Fruit fly (Drosophila melanogaster) whole organism, prepupa: ENCODE results near the gene TP53INP.
A peak's percentile ranks its signal among the peaks of the same experiment; 100 is the strongest.

Source experiments
- Blimp-1 ChIP-seq: fragments of 200-800 bp; sonication (Bioruptor generic); optimal IDR thresholded peaks from 3 replicates; lab custom pipeline; 2017; ENCODE audit warnings: missing biosample characterization, missing genetic modification characterization, mild to moderate bottlenecking, moderate library complexity, missing genetic modification reagents
- CG10669 ChIP-seq: fragments of 200-800 bp; sonication (Bioruptor generic); optimal IDR thresholded peaks from 3 replicates; lab custom pipeline; 2018; ENCODE audit warnings: missing biosample characterization, mild to moderate bottlenecking, missing genetic modification characterization, moderate library complexity
- CG11294 ChIP-seq: fragments of 200-800 bp; sonication (Bioruptor generic); IDR thresholded peaks from 2 replicates; pipeline ENCODE4 v1.3.6; 2022; ENCODE audit warnings: missing biosample characterization, missing genetic modification characterization
- CG11762 ChIP-seq: fragments of 200-800 bp; sonication (Bioruptor generic); optimal IDR thresholded peaks from 3 replicates; lab custom pipeline; 2016; ENCODE audit warnings: missing biosample characterization, missing genetic modification characterization; ENCODE audit not compliant: insufficient read depth
- CG11902 ChIP-seq: fragments of 200-800 bp; sonication (Bioruptor generic); optimal IDR thresholded peaks from 3 replicates; lab custom pipeline; 2016; ENCODE audit warnings: missing biosample characterization, missing genetic modification characterization
- CG15336 ChIP-seq: fragments of 200-800 bp; sonication (Bioruptor generic); IDR thresholded peaks from 2 replicates; pipeline ENCODE4 v1.3.6; 2022; ENCODE audit warnings: missing biosample characterization, missing genetic modification characterization
- CG1621 ChIP-seq: fragments of 200-800 bp; sonication (Bioruptor generic); optimal IDR thresholded peaks from 3 replicates; lab custom pipeline; 2018; ENCODE audit warnings: missing biosample characterization, mild to moderate bottlenecking, missing genetic modification characterization
- CG16779 ChIP-seq: fragments of 200-800 bp; sonication (Bioruptor generic); optimal IDR thresholded peaks from 3 replicates; lab custom pipeline; 2017; ENCODE audit warnings: missing biosample characterization, mild to moderate bottlenecking, missing genetic modification characterization
- CG3032 ChIP-seq: fragments of 200-800 bp; optimal IDR thresholded peaks from 2 replicates; lab custom pipeline; 2019; ENCODE audit warnings: missing biosample characterization, mild to moderate bottlenecking, missing genetic modification characterization, moderate library complexity
- CG31627 ChIP-seq: fragments of 200-800 bp; sonication (Bioruptor generic); optimal IDR thresholded peaks from 3 replicates; lab custom pipeline; 2016; ENCODE audit warnings: missing biosample characterization, missing genetic modification characterization
- CG32006 ChIP-seq: fragments of 200-800 bp; sonication (Bioruptor generic); optimal IDR thresholded peaks from 3 replicates; lab custom pipeline; 2017; ENCODE audit warnings: missing biosample characterization, mild to moderate bottlenecking, missing genetic modification characterization
- CG4318 ChIP-seq: fragments of 200-800 bp; sonication (Bioruptor generic); optimal IDR thresholded peaks from 3 replicates; lab custom pipeline; 2017; ENCODE audit warnings: missing biosample characterization, mild to moderate bottlenecking, missing genetic modification characterization
- CG6163 ChIP-seq: fragments of 200-800 bp; sonication (Bioruptor generic); IDR thresholded peaks from 3 replicates; pipeline ENCODE4 v1.3.6; 2022; ENCODE audit warnings: missing biosample characterization, missing genetic modification characterization
- CG6276 ChIP-seq: fragments of 200-800 bp; sonication (Bioruptor generic); optimal IDR thresholded peaks from 2 replicates; lab custom pipeline; 2017; ENCODE audit warnings: missing biosample characterization, mild to moderate bottlenecking, missing genetic modification characterization
- CG6792 ChIP-seq: fragments of 200-800 bp; sonication (Bioruptor generic); optimal IDR thresholded peaks from 3 replicates; lab custom pipeline; 2016; ENCODE audit warnings: missing biosample characterization, missing genetic modification characterization
- CG6808 ChIP-seq: fragments of 200-800 bp; sonication (Bioruptor generic); optimal IDR thresholded peaks from 3 replicates; lab custom pipeline; 2017; ENCODE audit warnings: missing biosample characterization, missing genetic modification characterization, mild to moderate bottlenecking, moderate library complexity, missing genetic modification reagents
- CG6854 ChIP-seq: fragments of 200-800 bp; sonication (Bioruptor generic); optimal IDR thresholded peaks from 2 replicates; lab custom pipeline; 2017; ENCODE audit warnings: missing biosample characterization, mild to moderate bottlenecking, missing genetic modification characterization
- CG7368 ChIP-seq: fragments of 200-800 bp; sonication (Bioruptor generic); optimal IDR thresholded peaks from 3 replicates; lab custom pipeline; 2016; ENCODE audit warnings: missing biosample characterization, missing genetic modification characterization
- CG8119 ChIP-seq: fragments of 200-800 bp; sonication (Bioruptor generic); IDR thresholded peaks from 3 replicates; pipeline ENCODE4 v1.3.6; 2022; ENCODE audit warnings: missing biosample characterization, missing genetic modification characterization
- CG8632 ChIP-seq: fragments of 200-800 bp; sonication (Bioruptor generic); optimal IDR thresholded peaks from 3 replicates; lab custom pipeline; 2016; ENCODE audit warnings: missing biosample characterization, missing genetic modification characterization
- CG9139 ChIP-seq: fragments of 200-800 bp; sonication (Bioruptor generic); optimal IDR thresholded peaks from 3 replicates; lab custom pipeline; 2017; ENCODE audit warnings: missing biosample characterization, mild to moderate bottlenecking, missing genetic modification characterization
- Eip78C ChIP-seq: fragments of 200-800 bp; sonication (Bioruptor generic); peaks from one replicate; lab custom pipeline; 2016; ENCODE audit warnings: missing biosample characterization, missing genetic modification characterization
- Eip93F ChIP-seq: fragments of 200-800 bp; sonication (Bioruptor generic); optimal IDR thresholded peaks from 2 replicates; lab custom pipeline; 2016; ENCODE audit warnings: missing biosample characterization, mild to moderate bottlenecking, missing genetic modification characterization
- Ets21C ChIP-seq: fragments of 200-800 bp; sonication (Bioruptor generic); optimal IDR thresholded peaks from 3 replicates; lab custom pipeline; 2016; ENCODE audit warnings: missing biosample characterization, missing genetic modification characterization
- Ets96B ChIP-seq: fragments of 200-800 bp; optimal IDR thresholded peaks from 2 replicates; lab custom pipeline; 2019; ENCODE audit warnings: missing biosample characterization, mild to moderate bottlenecking, missing genetic modification characterization, moderate library complexity
- Gug ChIP-seq: fragments of 200-800 bp; sonication (Bioruptor generic); IDR thresholded peaks from 2 replicates; pipeline ENCODE4 v1.3.6; 2022; ENCODE audit warnings: missing biosample characterization, missing genetic modification characterization
- Hr38 ChIP-seq: sonication (Bioruptor generic); optimal IDR thresholded peaks from 2 replicates; lab custom pipeline; 2016; ENCODE audit warnings: missing biosample characterization, missing genetic modification characterization
- Hr39 ChIP-seq: fragments of 200-800 bp; sonication (Bioruptor generic); optimal IDR thresholded peaks from 2 replicates; lab custom pipeline; 2016; ENCODE audit warnings: missing biosample characterization, missing genetic modification characterization
- Hr4 ChIP-seq: fragments of 200-800 bp; sonication (Bioruptor generic); optimal IDR thresholded peaks from 3 replicates; lab custom pipeline; 2016; ENCODE audit warnings: missing biosample characterization, missing genetic modification characterization
- Lpt ChIP-seq: fragments of 200-800 bp; sonication (Bioruptor generic); optimal IDR thresholded peaks from 3 replicates; lab custom pipeline; 2016; ENCODE audit warnings: missing biosample characterization, missing genetic modification characterization
- Met ChIP-seq: fragments of 200-800 bp; sonication (Bioruptor generic); optimal IDR thresholded peaks from 3 replicates; lab custom pipeline; 2016; ENCODE audit warnings: missing biosample characterization, missing genetic modification characterization
- OdsH ChIP-seq: fragments of 200-800 bp; sonication (Bioruptor generic); optimal IDR thresholded peaks from 3 replicates; lab custom pipeline; 2016; ENCODE audit warnings: missing biosample characterization, missing genetic modification characterization
- Sox102F ChIP-seq: fragments of 200-800 bp; sonication (Bioruptor generic); optimal IDR thresholded peaks from 2 replicates; lab custom pipeline; 2016; ENCODE audit warnings: missing biosample characterization, mild to moderate bottlenecking, missing genetic modification characterization
- Sox14 ChIP-seq: fragments of 200-800 bp; sonication (Bioruptor generic); optimal IDR thresholded peaks from 3 replicates; lab custom pipeline; 2016; ENCODE audit warnings: missing biosample characterization, missing genetic modification characterization
- Sox15 ChIP-seq: fragments of 200-800 bp; sonication (Bioruptor generic); optimal IDR thresholded peaks from 3 replicates; lab custom pipeline; 2016; ENCODE audit warnings: missing biosample characterization, missing genetic modification characterization
- achi ChIP-seq: fragments of 200-800 bp; sonication (Bioruptor generic); optimal IDR thresholded peaks from 3 replicates; lab custom pipeline; 2016; ENCODE audit warnings: missing biosample characterization, missing genetic modification characterization
- acj6 ChIP-seq: fragments of 200-800 bp; sonication (Bioruptor generic); optimal IDR thresholded peaks from 3 replicates; lab custom pipeline; 2016; ENCODE audit warnings: missing biosample characterization, missing genetic modification characterization
- cyc ChIP-seq: fragments of 200-800 bp; sonication (Bioruptor generic); optimal IDR thresholded peaks from 3 replicates; lab custom pipeline; 2016; ENCODE audit warnings: missing biosample characterization, missing genetic modification characterization
- dac ChIP-seq: fragments of 200-800 bp; sonication (Bioruptor generic); optimal IDR thresholded peaks from 2 replicates; lab custom pipeline; 2017; ENCODE audit warnings: missing biosample characterization, mild to moderate bottlenecking, missing genetic modification characterization
- dsx ChIP-seq: fragments of 200-800 bp; optimal IDR thresholded peaks from 3 replicates; lab custom pipeline; 2019; ENCODE audit warnings: missing biosample characterization, mild to moderate bottlenecking, missing genetic modification characterization, moderate library complexity; ENCODE audit not compliant: poor library complexity, severe bottlenecking
- eg ChIP-seq: fragments of 200-800 bp; sonication (Bioruptor generic); IDR thresholded peaks from 3 replicates; pipeline ENCODE4 v1.3.6; 2022; ENCODE audit warnings: missing biosample characterization, missing genetic modification characterization
- esn ChIP-seq: fragments of 200-800 bp; sonication (Bioruptor generic); optimal IDR thresholded peaks from 2 replicates; lab custom pipeline; 2016; ENCODE audit warnings: missing biosample characterization, mild to moderate bottlenecking, missing genetic modification characterization, moderate library complexity
- fd59A ChIP-seq: fragments of 200-800 bp; sonication (Bioruptor generic); optimal IDR thresholded peaks from 2 replicates; lab custom pipeline; 2017; ENCODE audit warnings: missing biosample characterization, mild to moderate bottlenecking, missing genetic modification characterization, missing genetic modification reagents
- fkh ChIP-seq: fragments of 200-800 bp; sonication (Bioruptor generic); optimal IDR thresholded peaks from 3 replicates; lab custom pipeline; 2017; ENCODE audit warnings: missing biosample characterization, mild to moderate bottlenecking, missing genetic modification characterization, moderate library complexity
- lz ChIP-seq: fragments of 200-800 bp; sonication (Bioruptor generic); optimal IDR thresholded peaks from 3 replicates; lab custom pipeline; 2016; ENCODE audit warnings: missing biosample characterization, missing genetic modification characterization
- net ChIP-seq: fragments of 200-800 bp; sonication (Bioruptor generic); optimal IDR thresholded peaks from 3 replicates; lab custom pipeline; 2016; ENCODE audit warnings: missing biosample characterization, missing genetic modification characterization
- pdm3 ChIP-seq: fragments of 200-800 bp; sonication (Bioruptor generic); optimal IDR thresholded peaks from 3 replicates; lab custom pipeline; 2016; ENCODE audit warnings: missing biosample characterization, missing genetic modification characterization
- salr ChIP-seq, 2 experiments: fragments of 200-800 bp; sonication (Bioruptor generic); optimal IDR thresholded peaks; 3 replicates each; lab custom pipeline; 2016 to 2018; ENCODE audit warnings: missing biosample characterization in 2 of 2, missing genetic modification characterization in 2 of 2, mild to moderate bottlenecking in 1 of 2
- spab ChIP-seq: fragments of 200-800 bp; sonication (Bioruptor generic); optimal IDR thresholded peaks from 2 replicates; lab custom pipeline; 2017; ENCODE audit warnings: missing biosample characterization, mild to moderate bottlenecking, missing genetic modification characterization, missing genetic modification reagents
- svp ChIP-seq: fragments of 200-800 bp; sonication (Bioruptor generic); peaks from one replicate; lab custom pipeline; 2016; ENCODE audit warnings: missing biosample characterization, missing genetic modification characterization
- topi ChIP-seq: fragments of 200-800 bp; sonication (Bioruptor generic); optimal IDR thresholded peaks from 3 replicates; lab custom pipeline; 2016; ENCODE audit warnings: missing biosample characterization, missing genetic modification characterization

TP53INP gene

DNA sequence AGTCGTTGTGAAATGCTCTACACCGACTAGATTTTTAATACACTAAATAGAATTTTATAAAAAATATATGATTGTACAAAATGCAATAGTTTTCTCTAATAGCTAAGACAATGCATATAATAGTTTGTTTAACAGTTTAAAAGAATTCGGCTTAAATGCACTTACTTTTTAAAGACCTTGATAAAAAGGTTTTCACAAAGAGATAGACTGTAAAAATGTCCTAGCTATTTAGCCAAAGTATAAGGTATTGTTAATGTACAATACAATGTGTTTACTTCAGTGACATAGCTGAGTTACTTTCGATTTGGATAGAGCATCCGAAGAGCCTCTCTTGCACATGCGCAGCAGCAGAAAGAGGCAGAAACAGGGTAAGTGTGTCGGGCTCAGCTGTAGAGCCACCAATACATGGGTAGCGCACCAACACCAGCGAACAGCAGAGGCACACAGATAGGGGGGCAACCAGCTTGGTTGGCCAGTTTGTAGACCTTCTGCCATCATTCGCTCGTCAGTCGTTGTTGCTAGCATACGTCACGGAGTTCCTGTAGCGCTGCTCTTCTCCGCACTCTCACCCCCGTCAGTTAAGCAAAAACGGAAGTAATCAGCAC, at the start of gene TP53INP:
TSS of gene TP53INP (plus strand) at position 291 of the 605 bp plus-strand sequence.
- TF ChIP-seq Blimp-1 (GFP tag; lab: Kevin White, UChicago) (peak; percentile 67), CG9139 (GFP tag; lab: Kevin White, UChicago) (peak; percentile 72), CG11762 (GFP tag; lab: Kevin White, UChicago) (peak; percentile 89), eg (peak; percentile 58), acj6 (GFP tag; lab: Kevin White, UChicago) (peak; percentile 93), CG15336 (GFP tag; lab: Robert Waterston, UW) (peak; percentile 88), Sox14 (GFP tag; lab: Kevin White, UChicago) (peak; percentile 88), CG31627 (GFP tag; lab: Kevin White, UChicago) (peak; percentile 75), esn (peak; percentile 93), CG11902 (GFP tag; lab: Kevin White, UChicago) (peak; percentile 82), CG6792 (GFP tag; lab: Kevin White, UChicago) (peak; percentile 91), Hr38 (GFP tag; lab: Kevin White, UChicago) (no peak), CG6276 (GFP tag; lab: Kevin White, UChicago) (peak; percentile 90), Ets21C (GFP tag; lab: Kevin White, UChicago) (peak; percentile 73), Eip78C (GFP tag; lab: Kevin White, UChicago) (peak; percentile 97), CG16779 (peak; percentile 89), Sox15 (GFP tag; lab: Kevin White, UChicago) (peak; percentile 90), fkh (GFP tag; lab: Kevin White, UChicago) (peak; percentile 72), CG6854 (GFP tag; lab: Kevin White, UChicago) (peak; percentile 65), CG32006 (GFP tag; lab: Kevin White, UChicago) (peak; percentile 96), spab (GFP tag; lab: Kevin White, UChicago) (peak; percentile 91), cyc (GFP tag; lab: Kevin White, UChicago) (peak; percentile 85), lz (GFP tag; lab: Kevin White, UChicago) (peak; percentile 89), CG4318 (GFP tag; lab: Kevin White, UChicago) (peak; percentile 89), salr (GFP tag; optimal IDR thresholded peaks at IDR 0.05; lab: Kevin White, UChicago) (peak; percentile 80 to 93), Eip93F (GFP tag; lab: Kevin White, UChicago) (peak; percentile 57), dsx (GFP tag; lab: Kevin White, UChicago) (peak; percentile 92), CG8119 (GFP tag; lab: Robert Waterston, UW) (peak; percentile 91), CG10669 (GFP tag; lab: Kevin White, UChicago) (peak; percentile 90), Ets96B (tag; lab: Kevin White, UChicago) (peak; percentile 89), OdsH (GFP tag; lab: Kevin White, UChicago) (peak; percentile 91), achi (GFP tag; lab: Kevin White, UChicago) (peak; percentile 91), Lpt (peak; percentile 86), topi (peak; percentile 90), svp (peak; percentile 91), Hr4 (GFP tag; lab: Kevin White, UChicago) (peak; percentile 89), CG7368 (GFP tag; lab: Kevin White, UChicago) (peak; percentile 64), pdm3 (GFP tag; lab: Kevin White, UChicago) (peak; percentile 88), CG6808 (GFP tag; lab: Kevin White, UChicago) (peak; percentile 90), Hr39 (peak; percentile 76), CG6163 (GFP tag; lab: Robert Waterston, UW) (peak; percentile 70; the same call in 2 of the 3 replicates), CG3032 (tag; lab: Kevin White, UChicago) (peak; percentile 89), CG11294 (GFP tag; lab: Robert Waterston, UW) (peak; percentile 61), CG8632 (GFP tag; lab: Kevin White, UChicago) (peak; percentile 91), fd59A (GFP tag; lab: Kevin White, UChicago) (peak; percentile 88), dac (GFP tag; lab: Kevin White, UChicago) (peak; percentile 72), Met (GFP tag; lab: Kevin White, UChicago) (peak; percentile 84), CG1621 (tag; lab: Kevin White, UChicago) (peak; percentile 82), Gug (peak; percentile 52), net (GFP tag; lab: Kevin White, UChicago) (peak; percentile 91), Sox102F (peak; percentile 78)
